Fruit fly (Drosophila melanogaster): ENCODE results near the gene Miox.

dm6 chr3L:12190433-12190832, 5.6 kb downstream of the Miox start, which contains the start of gene Est-P:
- TF ChIP-seq CG8301 (tag; optimal IDR thresholded peaks at IDR 0.05) (no peak), CG17806 (tag; optimal IDR thresholded peaks at IDR 0.05) (no peak), rn (GFP tag; IDR thresholded peaks at IDR 0.05) (no peak), Pif1A (GFP tag; optimal IDR thresholded peaks at IDR 0.05) (no peak)
